Worm (Caenorhabditis elegans) whole organism, midembryonic: ENCODE results near the gene athp-2.

Experiments
- T22C8.4 ChIP-seq: fragments of 200-800 bp; sonication (Bioruptor generic); IDR thresholded peaks from 2 replicates; pipeline ENCODE4 v1.3.6; 2022; ENCODE audit warnings: missing genetic modification characterization, missing compliant biosample characterization
- cog-1 ChIP-seq: sonication (generic microtip); optimal IDR thresholded peaks from 2 replicates; lab custom pipeline; 2016; ENCODE audit warnings: missing genetic modification characterization, missing compliant biosample characterization
- flt-1 ChIP-seq: fragments of 200-800 bp; sonication (Bioruptor generic); IDR thresholded peaks from 2 replicates; pipeline ENCODE4 v1.3.6; 2022; ENCODE audit warnings: missing genetic modification characterization, missing compliant biosample characterization
- klf-2 ChIP-seq: fragments of 200-800 bp; sonication (Bioruptor generic); conservative IDR thresholded peaks from 2 replicates; pipeline ENCODE4 v1.3.6; 2022; ENCODE audit warnings: missing genetic modification reagents, missing genetic modification characterization, missing compliant biosample characterization
- med-1 ChIP-seq: sonication (generic microtip); optimal IDR thresholded peaks from 2 replicates; lab custom pipeline; 2017; ENCODE audit warnings: missing genetic modification characterization, mild to moderate bottlenecking, missing compliant biosample characterization, antibody characterized with exemption, missing genetic modification reagents; ENCODE audit not compliant: insufficient read depth
- ref-1 ChIP-seq: fragments of 200-800 bp; sonication (Bioruptor generic); conservative IDR thresholded peaks from 2 replicates; pipeline ENCODE4 v1.3.6; 2022; ENCODE audit warnings: missing genetic modification reagents, missing genetic modification characterization, missing compliant biosample characterization
- tab-1 ChIP-seq: fragments of 200-800 bp; sonication (Bioruptor generic); IDR thresholded peaks from 2 replicates; pipeline ENCODE4 v1.3.6; 2022; ENCODE audit warnings: missing genetic modification characterization, missing compliant biosample characterization
- ztf-23 ChIP-seq: fragments of 200-800 bp; sonication (Bioruptor generic); IDR thresholded peaks from 2 replicates; pipeline ENCODE4 v1.3.6; 2022; ENCODE audit warnings: missing genetic modification reagents, missing genetic modification characterization, missing compliant biosample characterization
- ztf-29 ChIP-seq: fragments of 200-800 bp; sonication (Bioruptor generic); IDR thresholded peaks from 2 replicates; pipeline ENCODE4 v1.3.6; 2022; ENCODE audit warnings: missing genetic modification reagents, missing genetic modification characterization, missing compliant biosample characterization

athp-2 gene

DNA sequence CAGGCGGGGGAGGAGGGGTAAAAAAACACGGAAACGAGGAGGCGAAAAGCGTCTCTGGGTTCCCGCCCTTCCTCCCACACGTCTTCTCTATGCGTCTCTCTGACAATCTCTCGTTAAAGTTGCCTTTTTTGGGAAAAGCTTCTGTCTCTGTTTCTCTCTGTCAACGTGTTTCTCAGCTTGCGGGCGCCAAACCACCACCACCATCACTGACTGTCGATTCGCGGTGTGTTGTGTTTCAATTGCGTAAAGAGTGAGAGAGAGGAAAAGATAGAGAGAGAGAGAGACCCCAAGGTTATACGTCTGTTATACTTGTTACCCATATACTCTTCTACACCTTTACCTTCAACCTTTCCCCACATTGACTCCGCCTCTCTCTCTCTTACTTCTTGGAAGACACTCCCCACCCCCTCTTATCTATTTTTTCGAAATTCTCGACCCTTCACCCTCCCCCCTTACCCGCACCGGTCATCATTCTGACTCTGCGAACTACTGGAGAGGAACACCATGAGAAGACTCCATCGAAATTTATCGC lies 52.6 kb downstream of the athp-2 start, which contains the start of gene mlt-7:
Gene mlt-7, plus strand, starts transcription at position 482 of the 532 bp plus-strand sequence.
- TF ChIP-seq ztf-29 (GFP tag; lab: Robert Waterston, UW) (no peak), klf-2 (GFP tag; lab: Robert Waterston, UW) (no peak), ref-1 (GFP tag; lab: Robert Waterston, UW) (no peak), T22C8.4 (GFP tag; lab: Robert Waterston, UW) (no peak), med-1 (GFP tag; lab: Kevin White, UChicago) (no peak), ztf-23 (no peak), flt-1 (GFP tag; lab: Robert Waterston, UW) (no peak), cog-1 (tag; lab: Kevin White, UChicago) (no peak), tab-1 (GFP tag; lab: Robert Waterston, UW) (no peak)

DNA sequence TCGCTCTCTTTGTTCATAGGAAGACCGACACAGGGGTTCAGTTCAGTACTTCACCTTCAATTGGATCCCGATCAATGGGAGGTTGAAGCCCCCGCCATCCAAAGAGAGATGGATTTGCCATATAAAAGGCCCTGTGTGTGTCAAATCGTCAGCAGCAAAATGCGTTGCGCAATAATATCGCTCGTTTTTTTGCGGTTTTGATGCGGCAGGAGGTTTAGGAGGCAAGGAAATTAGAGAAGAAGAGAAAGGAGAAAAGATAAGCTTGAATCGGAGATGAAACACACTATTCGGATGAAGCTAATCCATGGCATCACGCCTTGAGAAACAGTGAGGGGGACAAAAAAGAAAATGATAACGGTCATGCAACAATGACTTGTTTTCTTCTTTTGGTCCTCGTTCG lies 54.5 kb downstream of the athp-2 start:
- TF ChIP-seq med-1 (GFP tag; lab: Kevin White, UChicago) (no peak), tab-1 (GFP tag; lab: Robert Waterston, UW) (no peak), ref-1 (GFP tag; lab: Robert Waterston, UW) (no peak), flt-1 (GFP tag; lab: Robert Waterston, UW) (no peak), ztf-23 (no peak), T22C8.4 (GFP tag; lab: Robert Waterston, UW) (no peak), cog-1 (tag; lab: Kevin White, UChicago) (no peak), klf-2 (GFP tag; lab: Robert Waterston, UW) (no peak), ztf-29 (GFP tag; lab: Robert Waterston, UW) (no peak)
